Comparison of ENCODE assay signal across 6 fruit fly cellular contexts in genomic region chrX:6000747-6001426, dm6.
A peak's percentile ranks its signal among the peaks of the same experiment; 100 is the strongest.
TF ChIP-seq lines count a peak whose summit lies in the region.

Gene CG4766, minus strand, starts transcription at chrX:6000797.

- TF ChIP-seq CTCF in whole organism, embryonic (GFP tag; optimal IDR thresholded peaks at IDR 0.05; lab: Kevin White, UChicago), result no peak

TF ChIP-seq in whole organism, 6 proteins besides CTCF, POLR2A, EP300 and RAD21:
- TF ChIP-seq Dll (optimal IDR thresholded peaks at IDR 0.05; lab: Kevin White, UChicago), result peak; percentile 15
- no peak for TF ChIP-seq pan (optimal IDR thresholded peaks at IDR 0.05; lab: Kevin White, UChicago)

TF ChIP-seq in whole organism, adult, 20 proteins besides CTCF, POLR2A, EP300 and RAD21:
- TF ChIP-seq Hr96 (GFP tag; optimal IDR thresholded peaks at IDR 0.05; lab: Kevin White, UChicago) (peak; percentile 22), CG5204 (GFP tag; optimal IDR thresholded peaks at IDR 0.05; lab: Kevin White, UChicago) (no peak)

TF ChIP-seq in whole organism, embryonic, 481 proteins besides CTCF, POLR2A, EP300 and RAD21 (continues in another document):
- TF ChIP-seq mld (GFP tag; IDR thresholded peaks at IDR 0.05; lab: Robert Waterston, UW; ENCODE audit: partially characterized antibody) (no peak), CG17829 (tag; optimal IDR thresholded peaks at IDR 0.05; lab: Kevin White, UChicago) (peak; percentile 93), CG6654 (GFP tag; optimal IDR thresholded peaks at IDR 0.05; lab: Kevin White, UChicago) (peak; percentile 57), Atf3 (GFP tag; optimal IDR thresholded peaks at IDR 0.05; lab: Kevin White, UChicago) (peak; percentile 70), CG13424 (tag; optimal IDR thresholded peaks at IDR 0.05; lab: Kevin White, UChicago) (peak; percentile 88), Med (GFP tag; lab: Kevin White, UChicago) (peak; percentile 89), fd96Cb (tag; optimal IDR thresholded peaks at IDR 0.05; lab: Kevin White, UChicago) (peak; percentile 85), CG12299 (tag; optimal IDR thresholded peaks at IDR 0.05; lab: Kevin White, UChicago) (peak; percentile 60), CG18764 (GFP tag; optimal IDR thresholded peaks at IDR 0.05; lab: Kevin White, UChicago) (peak; percentile 64), CG4617 (GFP tag; optimal IDR thresholded peaks at IDR 0.05; lab: Kevin White, UChicago; ENCODE audit: borderline replicate concordance) (peak; percentile 23), E2f2 (GFP tag; IDR thresholded peaks at IDR 0.05; lab: Robert Waterston, UW) (peak; percentile 69), bcd (GFP tag; optimal IDR thresholded peaks at IDR 0.05; lab: Kevin White, UChicago) (peak; percentile 86), slbo (GFP tag; IDR thresholded peaks at IDR 0.05; lab: Robert Waterston, UW) (peak; percentile 80), lilli (GFP tag; optimal IDR thresholded peaks at IDR 0.05; lab: Kevin White, UChicago) (peak; percentile 83), Rfx (GFP tag; IDR thresholded peaks at IDR 0.05; lab: Robert Waterston, UW) (peak; percentile 66), CG9215 (GFP tag; IDR thresholded peaks at IDR 0.05; lab: Robert Waterston, UW) (peak; percentile 70), CG7963 (GFP tag; IDR thresholded peaks at IDR 0.05; lab: Robert Waterston, UW; ENCODE audit: partially characterized antibody) (no peak), CG5953 (GFP tag; IDR thresholded peaks at IDR 0.05; lab: Robert Waterston, UW) (peak; percentile 52; the same call in 1 of the 2 replicates), CG11696 (GFP tag; IDR thresholded peaks at IDR 0.05; lab: Robert Waterston, UW) (peak; percentile 34; the same call in 1 of the 2 replicates), CG4282 (GFP tag; optimal IDR thresholded peaks at IDR 0.05; lab: Kevin White, UChicago) (peak; percentile 48), ttk (GFP tag; IDR thresholded peaks at IDR 0.05; lab: Robert Waterston, UW) (peak; percentile 74)

TF ChIP-seq in whole organism, prepupa, 60 proteins besides CTCF, POLR2A, EP300 and RAD21 (continues in another document):
- TF ChIP-seq OdsH (GFP tag; optimal IDR thresholded peaks at IDR 0.05; lab: Kevin White, UChicago) (peak; percentile 86), CG8319 (GFP tag; optimal IDR thresholded peaks at IDR 0.05; lab: Kevin White, UChicago) (peak; percentile 72), fd59A (GFP tag; optimal IDR thresholded peaks at IDR 0.05; lab: Kevin White, UChicago) (peak; percentile 82), spab (GFP tag; optimal IDR thresholded peaks at IDR 0.05; lab: Kevin White, UChicago) (peak; percentile 73), CG7368 (GFP tag; optimal IDR thresholded peaks at IDR 0.05; lab: Kevin White, UChicago) (peak; percentile 74), Eip75B (GFP tag; optimal IDR thresholded peaks at IDR 0.05; lab: Kevin White, UChicago) (peak; percentile 93), dsx (GFP tag; optimal IDR thresholded peaks at IDR 0.05; lab: Kevin White, UChicago; ENCODE audit: poor library complexity, severe bottlenecking) (peak; percentile 56), CG6276 (GFP tag; optimal IDR thresholded peaks at IDR 0.05; lab: Kevin White, UChicago) (peak; percentile 70), esn (GFP tag; optimal IDR thresholded peaks at IDR 0.05; lab: Kevin White, UChicago) (peak; percentile 92), fd85E (GFP tag; optimal IDR thresholded peaks at IDR 0.05; lab: Kevin White, UChicago) (peak; percentile 36), CG3919 (GFP tag; optimal IDR thresholded peaks at IDR 0.05; lab: Kevin White, UChicago) (peak; percentile 83), CG16779 (tag; optimal IDR thresholded peaks at IDR 0.05; lab: Kevin White, UChicago) (peak; percentile 66), achi (GFP tag; optimal IDR thresholded peaks at IDR 0.05; lab: Kevin White, UChicago) (peak; percentile 82), CG11294 (GFP tag; IDR thresholded peaks at IDR 0.05; lab: Robert Waterston, UW) (peak; percentile 61; the same call in 1 of the 2 replicates), CG11902 (GFP tag; optimal IDR thresholded peaks at IDR 0.05; lab: Kevin White, UChicago) (peak; percentile 72), dac (GFP tag; optimal IDR thresholded peaks at IDR 0.05; lab: Kevin White, UChicago) (peak; percentile 53), Met (GFP tag; optimal IDR thresholded peaks at IDR 0.05; lab: Kevin White, UChicago) (peak; percentile 91), CG6163 (GFP tag; IDR thresholded peaks at IDR 0.05; lab: Robert Waterston, UW) (peak; percentile 84; the same call in 2 of the 3 replicates), ss (GFP tag; optimal IDR thresholded peaks at IDR 0.05; lab: Kevin White, UChicago) (peak; percentile 56 to 81), Hr38 (GFP tag; optimal IDR thresholded peaks at IDR 0.05; lab: Kevin White, UChicago) (no peak), CG6792 (GFP tag; optimal IDR thresholded peaks at IDR 0.05; lab: Kevin White, UChicago) (peak; percentile 87)

TF ChIP-seq in whole organism, pupa, 21 proteins besides CTCF, POLR2A, EP300 and RAD21:
- TF ChIP-seq CG12605 (GFP tag; IDR thresholded peaks at IDR 0.05; lab: Robert Waterston, UW) (peak; percentile 66), Snoo (tag; optimal IDR thresholded peaks at IDR 0.05; lab: Kevin White, UChicago) (peak; percentile 86), Pif1B (GFP tag; optimal IDR thresholded peaks at IDR 0.05; lab: Kevin White, UChicago) (peak; percentile 78), CG9948 (tag; optimal IDR thresholded peaks at IDR 0.05; lab: Kevin White, UChicago) (peak; percentile 78), CG4496 (GFP tag; IDR thresholded peaks at IDR 0.05; lab: Robert Waterston, UW) (peak; percentile 86), Ets98B (GFP tag; IDR thresholded peaks at IDR 0.05; lab: Robert Waterston, UW) (peak; percentile 48; the same call in 1 of the 2 replicates), CG13204 (GFP tag; optimal IDR thresholded peaks at IDR 0.05; lab: Kevin White, UChicago) (no peak), Pif1A (GFP tag; optimal IDR thresholded peaks at IDR 0.05; lab: Kevin White, UChicago) (peak; percentile 88), fd96Ca (GFP tag; IDR thresholded peaks at IDR 0.05; lab: Robert Waterston, UW) (peak; percentile 36; the same call in 1 of the 3 replicates), CG10348 (GFP tag; IDR thresholded peaks at IDR 0.05; lab: Robert Waterston, UW) (no peak), CG34367 (tag; optimal IDR thresholded peaks at IDR 0.05; lab: Kevin White, UChicago) (peak; percentile 69), CG14655 (GFP tag; optimal IDR thresholded peaks at IDR 0.05; lab: Kevin White, UChicago) (peak; percentile 85), EcR (GFP tag; optimal IDR thresholded peaks at IDR 0.05; lab: Kevin White, UChicago) (no peak), D1 (tag; optimal IDR thresholded peaks at IDR 0.05; lab: Kevin White, UChicago) (no peak), CG17806 (tag; optimal IDR thresholded peaks at IDR 0.05; lab: Kevin White, UChicago) (peak; percentile 79), gl (tag; optimal IDR thresholded peaks at IDR 0.05; lab: Kevin White, UChicago) (peak; percentile 61), CG8301 (tag; optimal IDR thresholded peaks at IDR 0.05; lab: Kevin White, UChicago) (peak; percentile 82), CG8159 (tag; optimal IDR thresholded peaks at IDR 0.05; lab: Kevin White, UChicago) (peak; percentile 86), CG15710 (tag; optimal IDR thresholded peaks at IDR 0.05; lab: Kevin White, UChicago) (peak; percentile 83), rn (GFP tag; IDR thresholded peaks at IDR 0.05; lab: Robert Waterston, UW) (peak; percentile 56; the same call in 1 of the 2 replicates), CG32121 (GFP tag; IDR thresholded peaks at IDR 0.05; lab: Robert Waterston, UW) (peak; percentile 92)

TF ChIP-seq in whole organism, wandering third instar larva, 38 proteins besides CTCF, POLR2A, EP300 and RAD21 (continues in another document):
- peak; percentile 49 for TF ChIP-seq sage (GFP tag; optimal IDR thresholded peaks at IDR 0.05; lab: Kevin White, UChicago)
- TF ChIP-seq Mio (GFP tag; optimal IDR thresholded peaks at IDR 0.05; lab: Kevin White, UChicago), result no peak
- TF ChIP-seq woc (GFP tag; optimal IDR thresholded peaks at IDR 0.05; lab: Kevin White, UChicago), result peak; percentile 82
- TF ChIP-seq Hnf4 (GFP tag; optimal IDR thresholded peaks at IDR 0.05; lab: Kevin White, UChicago), result peak; percentile 82
- TF ChIP-seq Myc (optimal IDR thresholded peaks at IDR 0.05; lab: Kevin White, UChicago), result no peak
- no peak for TF ChIP-seq Rel (GFP tag; optimal IDR thresholded peaks at IDR 0.05; lab: Kevin White, UChicago)
- peak; percentile 37 for TF ChIP-seq Rel (tag; optimal IDR thresholded peaks at IDR 0.05; lab: Kevin White, UChicago)
- peak; percentile 82 for TF ChIP-seq psq (GFP tag; optimal IDR thresholded peaks at IDR 0.05; lab: Kevin White, UChicago)
- peak; percentile 54 for TF ChIP-seq CG32264 (GFP tag; optimal IDR thresholded peaks at IDR 0.05; lab: Kevin White, UChicago)
- TF ChIP-seq fru (GFP tag; optimal IDR thresholded peaks at IDR 0.05; lab: Kevin White, UChicago), result peak; percentile 94
- TF ChIP-seq usp (GFP tag; optimal IDR thresholded peaks at IDR 0.05; lab: Kevin White, UChicago), result no peak
- TF ChIP-seq brk (GFP tag; optimal IDR thresholded peaks at IDR 0.05; lab: Kevin White, UChicago), result peak; percentile 36
- TF ChIP-seq foxo (GFP tag; optimal IDR thresholded peaks at IDR 0.05; lab: Kevin White, UChicago), result peak; percentile 34 to 92
- TF ChIP-seq CrebA (GFP tag; optimal IDR thresholded peaks at IDR 0.05; lab: Kevin White, UChicago; ENCODE audit: borderline replicate concordance), result peak; percentile 26
- peak; percentile 88 for TF ChIP-seq HLH106 (tag; optimal IDR thresholded peaks at IDR 0.05; lab: Kevin White, UChicago)
- TF ChIP-seq ey (GFP tag; optimal IDR thresholded peaks at IDR 0.05; lab: Kevin White, UChicago), result peak; percentile 89
- TF ChIP-seq lola (GFP tag; optimal IDR thresholded peaks at IDR 0.05; lab: Kevin White, UChicago), result no peak
- no peak for TF ChIP-seq dsf (GFP tag; optimal IDR thresholded peaks at IDR 0.05; lab: Kevin White, UChicago; ENCODE audit: borderline replicate concordance)
- TF ChIP-seq Sp1 (GFP tag; optimal IDR thresholded peaks at IDR 0.05; lab: Kevin White, UChicago), result peak; percentile 86
- TF ChIP-seq OdsH (GFP tag; optimal IDR thresholded peaks at IDR 0.05; lab: Kevin White, UChicago), result peak; percentile 86
- no peak for TF ChIP-seq N (GFP tag; optimal IDR thresholded peaks at IDR 0.05; lab: Kevin White, UChicago)
- no peak for TF ChIP-seq Hr78 (GFP tag; optimal IDR thresholded peaks at IDR 0.05; lab: Kevin White, UChicago)
- TF ChIP-seq br (GFP tag; optimal IDR thresholded peaks at IDR 0.05; lab: Kevin White, UChicago), result peak; percentile 87
- peak; percentile 87 for TF ChIP-seq sv (GFP tag; optimal IDR thresholded peaks at IDR 0.05; lab: Kevin White, UChicago)
- no peak for TF ChIP-seq Dfd (GFP tag; optimal IDR thresholded peaks at IDR 0.05; lab: Kevin White, UChicago)
- no peak for TF ChIP-seq Vsx2 (GFP tag; optimal IDR thresholded peaks at IDR 0.05; lab: Kevin White, UChicago; ENCODE audit: partially characterized antibody)
- peak; percentile 80 for TF ChIP-seq Jra (GFP tag; optimal IDR thresholded peaks at IDR 0.05; lab: Kevin White, UChicago)
- peak; percentile 69 for TF ChIP-seq CG9705 (GFP tag; optimal IDR thresholded peaks at IDR 0.05; lab: Kevin White, UChicago)
- TF ChIP-seq tai (GFP tag; optimal IDR thresholded peaks at IDR 0.05; lab: Kevin White, UChicago), result peak; percentile 64
- no peak for TF ChIP-seq GATAd (GFP tag; optimal IDR thresholded peaks at IDR 0.05; lab: Kevin White, UChicago)
